Fruit fly (Drosophila melanogaster) whole organism, embryonic: Measurements from ENCODE around the gene NdufA3.

Source experiments
- Atf3 ChIP-seq: fragments of 200-800 bp; sonication (Bioruptor generic); optimal IDR thresholded peaks from 3 replicates; lab custom pipeline; 2016; ENCODE audit warnings: missing biosample characterization, missing genetic modification characterization
- Awh ChIP-seq: fragments of 200-800 bp; sonication (Bioruptor generic); IDR thresholded peaks from 2 replicates; pipeline ENCODE4, ENCODE4 v1.3.6; 2022; ENCODE audit warnings: missing biosample characterization, missing genetic modification characterization
- B-H2 ChIP-seq: fragments of 200-800 bp; sonication (Bioruptor generic); optimal IDR thresholded peaks from 2 replicates; lab custom pipeline; 2018; ENCODE audit warnings: missing biosample characterization, mild to moderate bottlenecking, missing genetic modification characterization
- CG10147 ChIP-seq: fragments of 200-800 bp; sonication (Bioruptor generic); optimal IDR thresholded peaks from 2 replicates; lab custom pipeline; 2019; ENCODE audit warnings: missing biosample characterization, mild to moderate bottlenecking, missing genetic modification characterization, moderate library complexity
- CG1024 ChIP-seq: fragments of 200-800 bp; sonication (Bioruptor generic); IDR thresholded peaks from 2 replicates; pipeline ENCODE4 v1.3.6; 2022; ENCODE audit warnings: missing biosample characterization, missing genetic modification characterization
- CG10979 ChIP-seq: fragments of 200-800 bp; sonication (Bioruptor generic); optimal IDR thresholded peaks from 2 replicates; lab custom pipeline; 2018; ENCODE audit warnings: missing biosample characterization, mild to moderate bottlenecking, missing genetic modification characterization, moderate library complexity
- CG12219 ChIP-seq: fragments of 200-800 bp; sonication (Bioruptor generic); optimal IDR thresholded peaks from 3 replicates; lab custom pipeline; 2018; ENCODE audit warnings: missing biosample characterization, mild to moderate bottlenecking, missing genetic modification characterization
- CG12236 ChIP-seq: fragments of 200-800 bp; sonication (Bioruptor generic); optimal IDR thresholded peaks from 2 replicates; lab custom pipeline; 2016; ENCODE audit warnings: missing biosample characterization, missing genetic modification characterization
- CG12391 ChIP-seq: fragments of 200-800 bp; sonication (Bioruptor generic); optimal IDR thresholded peaks from 3 replicates; lab custom pipeline; 2018; ENCODE audit warnings: missing biosample characterization, mild to moderate bottlenecking, missing genetic modification characterization, moderate library complexity
- CG12744 ChIP-seq: fragments of 200-800 bp; sonication (Bioruptor generic); optimal IDR thresholded peaks from 2 replicates; lab custom pipeline; 2016; ENCODE audit warnings: missing biosample characterization, missing genetic modification characterization
- CG13775 ChIP-seq: fragments of 200-800 bp; sonication (Bioruptor generic); optimal IDR thresholded peaks from 3 replicates; lab custom pipeline; 2017; ENCODE audit warnings: missing biosample characterization, mild to moderate bottlenecking, missing genetic modification characterization
- CG15269 ChIP-seq: fragments of 200-800 bp; sonication (Bioruptor generic); optimal IDR thresholded peaks from 2 replicates; lab custom pipeline; 2018; ENCODE audit warnings: missing biosample characterization, mild to moderate bottlenecking, missing genetic modification characterization, moderate library complexity
- CG15514 ChIP-seq: fragments of 200-800 bp; sonication (Bioruptor generic); optimal IDR thresholded peaks from 3 replicates; lab custom pipeline; 2017; ENCODE audit warnings: missing biosample characterization, missing genetic modification characterization, mild to moderate bottlenecking, moderate library complexity, missing genetic modification reagents
- CG16863 ChIP-seq: fragments of 200-800 bp; sonication (Bioruptor generic); optimal IDR thresholded peaks from 3 replicates; lab custom pipeline; 2016; ENCODE audit warnings: missing biosample characterization, missing genetic modification characterization
- CG17385 ChIP-seq: fragments of 200-800 bp; sonication (Bioruptor generic); optimal IDR thresholded peaks from 3 replicates; lab custom pipeline; 2018; ENCODE audit warnings: missing biosample characterization, mild to moderate bottlenecking, missing genetic modification characterization
- CG18619 ChIP-seq: fragments of 200-800 bp; sonication (Bioruptor generic); optimal IDR thresholded peaks from 3 replicates; lab custom pipeline; 2017; ENCODE audit warnings: missing biosample characterization, mild to moderate bottlenecking, missing genetic modification characterization
- CG18764 ChIP-seq: fragments of 200-800 bp; sonication (Bioruptor generic); optimal IDR thresholded peaks from 3 replicates; lab custom pipeline; 2016; ENCODE audit warnings: missing biosample characterization, missing genetic modification characterization
- CG2120 ChIP-seq: fragments of 200-800 bp; sonication (Bioruptor generic); optimal IDR thresholded peaks from 3 replicates; lab custom pipeline; 2016; ENCODE audit warnings: missing biosample characterization, missing genetic modification characterization
- CG2129 ChIP-seq: fragments of 200-800 bp; sonication (Bioruptor generic); IDR thresholded peaks from 2 replicates; pipeline ENCODE4 v1.3.6; 2022; ENCODE audit warnings: missing biosample characterization, missing genetic modification characterization; ENCODE audit not compliant: partially characterized antibody
- CG3163 ChIP-seq: fragments of 200-800 bp; sonication (Bioruptor generic); optimal IDR thresholded peaks from 3 replicates; lab custom pipeline; 2016; ENCODE audit warnings: missing biosample characterization, missing genetic modification characterization
- CG43689 ChIP-seq: fragments of 200-800 bp; sonication (Bioruptor generic); IDR thresholded peaks from 2 replicates; pipeline ENCODE4 v1.3.6; 2022; ENCODE audit warnings: missing biosample characterization, missing genetic modification characterization
- CG6765 ChIP-seq: fragments of 200-800 bp; sonication (Bioruptor generic); optimal IDR thresholded peaks from 3 replicates; lab custom pipeline; 2017; ENCODE audit warnings: missing biosample characterization, mild to moderate bottlenecking, missing genetic modification characterization
- CG7745 ChIP-seq: fragments of 200-800 bp; sonication (Bioruptor generic); optimal IDR thresholded peaks from 2 replicates; lab custom pipeline; 2018; ENCODE audit warnings: missing biosample characterization, mild to moderate bottlenecking, missing genetic modification characterization, moderate library complexity
- CG7786 ChIP-seq: fragments of 200-800 bp; sonication (Bioruptor generic); optimal IDR thresholded peaks from 2 replicates; lab custom pipeline; 2016; ENCODE audit warnings: missing biosample characterization, missing genetic modification characterization
- CG9797 ChIP-seq: fragments of 200-800 bp; sonication (Bioruptor generic); optimal IDR thresholded peaks from 3 replicates; lab custom pipeline; 2018; ENCODE audit warnings: missing biosample characterization, mild to moderate bottlenecking, missing genetic modification characterization
- Dip3 ChIP-seq: fragments of 200-800 bp; sonication (Bioruptor generic); optimal IDR thresholded peaks from 3 replicates; lab custom pipeline; 2016; ENCODE audit warnings: missing biosample characterization, missing genetic modification characterization
- MBD-R2 ChIP-seq: fragments of 200-800 bp; sonication (Bioruptor generic); IDR thresholded peaks from 2 replicates; pipeline ENCODE4 v1.3.6; 2022; ENCODE audit warnings: missing biosample characterization, missing genetic modification characterization
- MESR4 ChIP-seq: fragments of 200-800 bp; sonication (Bioruptor generic); optimal IDR thresholded peaks from 2 replicates; lab custom pipeline; 2018; ENCODE audit warnings: missing biosample characterization, mild to moderate bottlenecking, missing genetic modification characterization, moderate library complexity
- Max ChIP-seq: fragments of 200-800 bp; sonication (Bioruptor generic); optimal IDR thresholded peaks from 2 replicates; lab custom pipeline; 2016; ENCODE audit warnings: missing biosample characterization, mild to moderate bottlenecking, missing genetic modification characterization
- Meics ChIP-seq: fragments of 200-800 bp; sonication (Bioruptor generic); optimal IDR thresholded peaks from 2 replicates; lab custom pipeline; 2017; ENCODE audit warnings: missing biosample characterization, mild to moderate bottlenecking, missing genetic modification characterization
- Ptx1 ChIP-seq: fragments of 200-800 bp; sonication (Bioruptor generic); IDR thresholded peaks from 2 replicates; pipeline ENCODE4 v1.3.6; 2022; ENCODE audit warnings: missing biosample characterization, missing genetic modification characterization
- chn ChIP-seq: fragments of 200-800 bp; sonication (Bioruptor generic); optimal IDR thresholded peaks from 2 replicates; lab custom pipeline; 2016; ENCODE audit warnings: missing biosample characterization, missing genetic modification characterization
- ci ChIP-seq: fragments of 200-800 bp; sonication (Bioruptor generic); IDR thresholded peaks from 3 replicates; pipeline ENCODE4 v1.3.6; 2022; ENCODE audit warnings: missing biosample characterization, missing genetic modification characterization
- ems ChIP-seq: fragments of 200-800 bp; sonication (Bioruptor generic); optimal IDR thresholded peaks from 3 replicates; lab custom pipeline; 2016; ENCODE audit warnings: missing biosample characterization, missing genetic modification characterization
- esg ChIP-seq: fragments of 200-800 bp; sonication (Bioruptor generic); conservative IDR thresholded peaks from 2 replicates; pipeline ENCODE4 v1.3.6; 2022; ENCODE audit warnings: missing biosample characterization, missing genetic modification characterization
- ewg ChIP-seq: fragments of 200-800 bp; sonication (Bioruptor generic); optimal IDR thresholded peaks from 3 replicates; lab custom pipeline; 2017; ENCODE audit warnings: mild to moderate bottlenecking, missing biosample characterization, missing genetic modification reagents, missing genetic modification characterization
- eyg ChIP-seq: fragments of 200-800 bp; sonication (Bioruptor generic); optimal IDR thresholded peaks from 3 replicates; lab custom pipeline; 2016; ENCODE audit warnings: missing biosample characterization, missing genetic modification characterization
- fu2 ChIP-seq: fragments of 200-800 bp; sonication (Bioruptor generic); optimal IDR thresholded peaks from 2 replicates; lab custom pipeline; 2016; ENCODE audit warnings: missing biosample characterization, missing genetic modification characterization
- grau ChIP-seq: fragments of 200-800 bp; optimal IDR thresholded peaks from 3 replicates; lab custom pipeline; 2019; ENCODE audit warnings: missing biosample characterization, mild to moderate bottlenecking, missing genetic modification characterization, moderate library complexity
- gro ChIP-seq: fragments of 200-800 bp; sonication (Bioruptor generic); optimal IDR thresholded peaks from 2 replicates; lab custom pipeline; 2016; ENCODE audit warnings: missing biosample characterization, missing genetic modification characterization
- ham ChIP-seq: fragments of 200-800 bp; sonication (Bioruptor generic); IDR thresholded peaks from 2 replicates; pipeline ENCODE4 v1.3.6; 2022; ENCODE audit warnings: missing biosample characterization, missing genetic modification characterization
- hkb ChIP-seq, 2 experiments: fragments of 200-800 bp in 1 of 2; fragments of >200 bp in 1 of 2; sonication (Bioruptor generic) in 1 of 2; IDR thresholded peaks in 1 of 2; optimal IDR thresholded peaks in 1 of 2; 2 replicates each; pipeline versions ENCODE4 v1.3.6 to Lab custom; 2017 to 2022; ENCODE audit warnings: missing biosample characterization in 1 of 2, missing genetic modification characterization in 1 of 2
- jing ChIP-seq: fragments of 200-800 bp; sonication (Bioruptor generic); optimal IDR thresholded peaks from 2 replicates; lab custom pipeline; 2018; ENCODE audit warnings: missing biosample characterization, mild to moderate bottlenecking, missing genetic modification characterization
- jumu ChIP-seq: fragments of 200-800 bp; sonication (Bioruptor generic); optimal IDR thresholded peaks from 3 replicates; lab custom pipeline; 2016; ENCODE audit warnings: missing biosample characterization, missing genetic modification characterization
- kah ChIP-seq: fragments of 200-800 bp; sonication (Bioruptor generic); optimal IDR thresholded peaks from 2 replicates; lab custom pipeline; 2018; ENCODE audit warnings: missing biosample characterization, mild to moderate bottlenecking, missing genetic modification characterization
- maf-S ChIP-seq: fragments of 200-800 bp; sonication (Bioruptor generic); optimal IDR thresholded peaks from 2 replicates; lab custom pipeline; 2016; ENCODE audit warnings: missing biosample characterization, missing genetic modification characterization
- nau ChIP-seq: fragments of 200-800 bp; sonication (Bioruptor generic); optimal IDR thresholded peaks from 3 replicates; lab custom pipeline; 2017; ENCODE audit warnings: missing biosample characterization, mild to moderate bottlenecking, missing genetic modification characterization, missing genetic modification reagents
- peb ChIP-seq: fragments of 200-800 bp; sonication (Bioruptor generic); IDR thresholded peaks from 2 replicates; pipeline ENCODE4 v1.3.6; 2022; ENCODE audit warnings: missing biosample characterization, missing genetic modification characterization
- tgo ChIP-seq: fragments of 200-800 bp; sonication (Bioruptor generic); IDR thresholded peaks from 3 replicates; pipeline ENCODE4 v1.3.6; 2022; ENCODE audit warnings: missing biosample characterization, missing genetic modification characterization

The NdufA3 gene

DNA sequence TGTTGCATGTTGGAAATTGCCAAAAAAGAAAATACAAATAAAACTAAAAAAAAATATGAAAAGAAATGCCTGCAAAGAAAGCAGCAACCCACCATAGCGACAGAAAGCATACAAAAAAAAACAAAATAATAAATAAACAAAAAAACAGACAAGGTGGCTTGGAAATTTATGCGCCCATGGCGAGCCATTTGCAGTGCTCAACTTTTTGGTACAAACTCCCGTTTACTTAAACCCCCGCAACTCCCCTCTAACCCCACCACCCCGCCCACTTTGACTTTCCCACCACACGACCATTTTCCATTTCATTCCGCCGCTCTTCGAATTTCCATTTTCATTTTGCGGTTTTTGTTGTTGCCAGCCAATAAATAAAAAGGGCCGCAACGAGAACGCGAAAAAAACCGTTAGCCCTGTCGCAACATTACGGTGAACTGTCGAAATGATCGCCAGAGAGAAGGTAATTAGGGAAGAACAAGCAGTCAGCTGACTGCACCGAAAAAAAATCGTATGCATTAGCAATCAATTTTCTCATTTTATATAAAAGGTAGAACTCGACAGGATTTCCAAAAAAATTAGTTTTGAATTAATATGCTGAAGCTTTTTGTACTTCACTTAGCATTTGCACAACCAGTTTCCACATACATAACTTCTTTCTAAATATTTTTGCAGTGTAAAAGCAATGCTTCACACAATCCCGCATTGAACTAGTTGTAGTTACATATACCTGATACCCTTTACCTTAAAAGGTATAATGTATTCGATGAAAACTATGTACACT is 22.9 kb downstream of the NdufA3 start (continued):
- TF ChIP-seq CG12391 (tag; lab: Kevin White, UChicago) (peak; percentile 56), CG13775 (GFP tag; lab: Kevin White, UChicago) (peak; percentile 16), jing (peak; percentile 8), CG7745 (tag; lab: Kevin White, UChicago) (no peak), CG18619 (GFP tag; lab: Kevin White, UChicago) (peak; percentile 4), CG18764 (GFP tag; lab: Kevin White, UChicago) (peak; percentile 9), peb (GFP tag; lab: Robert Waterston, UW) (no peak), Meics (peak; percentile 45), Ptx1 (GFP tag; lab: Robert Waterston, UW) (peak; percentile 68), CG7786 (GFP tag; lab: Kevin White, UChicago) (peak; percentile 51), CG43689 (GFP tag; lab: Robert Waterston, UW) (no peak), Atf3 (GFP tag; lab: Kevin White, UChicago) (peak; percentile 1), Awh (GFP tag; lab: Robert Waterston, UW) (peak; percentile 57; the same call in 1 of the 2 replicates), fu2 (GFP tag; lab: Kevin White, UChicago) (peak; percentile 26), CG12219 (GFP tag; lab: Kevin White, UChicago) (peak; percentile 18), CG12236 (GFP tag; lab: Kevin White, UChicago) (peak; percentile 26), gro (no peak), CG1024 (GFP tag; lab: Robert Waterston, UW) (no peak), ham (GFP tag; lab: Robert Waterston, UW) (no peak), ewg (peak; percentile 44), maf-S (GFP tag; lab: Kevin White, UChicago) (peak; percentile 33), CG2120 (GFP tag; lab: Kevin White, UChicago) (peak; percentile 39), CG15269 (peak; percentile 54), CG10147 (GFP tag; lab: Kevin White, UChicago) (no peak), esg (GFP tag; lab: Robert Waterston, UW) (peak; percentile 44; the same call in 1 of the 2 replicates), CG3163 (no peak), CG15514 (GFP tag; lab: Kevin White, UChicago) (peak; percentile 26), MBD-R2 (GFP tag; lab: Robert Waterston, UW) (no peak), ems (peak; percentile 14), kah (GFP tag; lab: Kevin White, UChicago) (peak; percentile 7), eyg (GFP tag; lab: Kevin White, UChicago) (peak; percentile 16), jumu (peak; percentile 24), CG2129 (GFP tag; lab: Robert Waterston, UW) (no peak), CG12744 (no peak), grau (peak; percentile 62), CG16863 (GFP tag; lab: Kevin White, UChicago) (peak; percentile 43), tgo (GFP tag; lab: Robert Waterston, UW) (peak; percentile 46; the same call in 2 of the 3 replicates), MESR4 (no peak), B-H2 (GFP tag; lab: Kevin White, UChicago) (no peak), CG17385 (GFP tag; lab: Kevin White, UChicago) (peak; percentile 57), Dip3 (GFP tag; lab: Kevin White, UChicago) (no peak), Max (GFP tag; lab: Kevin White, UChicago) (peak; percentile 36), nau (GFP tag; lab: Kevin White, UChicago) (no peak), CG10979 (tag; lab: Kevin White, UChicago) (peak; percentile 58), hkb (optimal IDR thresholded peaks at IDR 0.05; lab: Kevin White, UChicago) (no peak), hkb (GFP tag; IDR thresholded peaks at IDR 0.05; lab: Robert Waterston, UW) (peak; percentile 62), CG6765 (GFP tag; lab: Kevin White, UChicago) (no peak), CG9797 (no peak), chn (GFP tag; lab: Kevin White, UChicago) (peak; percentile 3), ci (GFP tag; lab: Robert Waterston, UW) (peak; percentile 59; the same call in 1 of the 3 replicates)
